Worm (Caenorhabditis elegans): ENCODE data around the gene C06E4.6.

Gene C06E4.6

DNA sequence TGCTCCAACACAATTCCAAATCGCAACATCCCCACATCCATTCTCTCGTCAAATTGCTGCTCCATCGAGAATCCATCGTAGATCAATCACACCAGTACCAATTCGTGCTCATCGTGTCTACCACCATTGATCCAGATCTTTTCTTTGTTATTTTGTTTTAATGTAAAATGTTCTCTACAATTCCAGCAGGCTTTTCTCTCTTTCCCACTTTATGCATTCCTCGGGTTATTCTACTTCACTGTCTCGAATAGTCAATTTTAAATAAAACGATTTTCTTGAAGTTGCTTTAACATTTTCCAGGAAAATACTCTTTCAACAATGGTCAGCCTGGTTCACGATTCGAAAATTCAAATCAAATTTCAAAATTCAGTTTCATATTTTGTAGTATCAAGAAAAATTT is 24.9 kb upstream of the C06E4.6 start, which contains the start of gene C06E4.1:
TSS of gene C06E4.1 (plus strand) at position 301 of the 400 bp plus-strand sequence.
- TF ChIP-seq ets-5 (GFP tag; IDR thresholded peaks at IDR 0.05), result 0 out of 2 replicates have a peak, but pooled peaks have one; percentile 11
- no peak for TF ChIP-seq lin-35 (GFP tag; optimal IDR thresholded peaks at IDR 0.05)
- TF ChIP-seq efl-1 (optimal IDR thresholded peaks at IDR 0.05), result no peak
- peak in 1 of 2 experiments; percentile 66 for TF ChIP-seq efl-1 (GFP tag; optimal IDR thresholded peaks at IDR 0.05 in 1 of 2)
- no peak for TF ChIP-seq lin-15B (tag; optimal IDR thresholded peaks at IDR 0.05)
- TF ChIP-seq ceh-63 (GFP tag; optimal IDR thresholded peaks at IDR 0.05), result no peak

DNA sequence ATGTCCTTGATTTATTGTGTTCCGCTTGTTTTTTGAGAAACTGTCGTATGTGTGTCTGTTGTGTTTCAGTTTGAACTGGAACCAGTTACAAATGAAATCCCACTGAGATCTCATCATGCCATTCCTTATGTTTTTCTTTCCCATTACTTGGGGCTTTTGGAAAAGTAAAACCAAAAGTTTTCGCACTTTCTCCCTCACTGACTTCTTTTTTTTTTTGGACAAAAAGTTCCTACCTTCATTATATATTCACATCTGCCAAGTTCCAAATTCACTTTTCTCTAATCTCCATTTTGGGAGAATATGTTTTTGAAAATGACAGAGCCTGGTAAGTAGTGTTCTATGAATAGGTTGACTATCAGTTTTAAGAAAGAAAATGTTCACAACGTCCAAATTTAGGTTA is 18.6 kb upstream of the C06E4.6 start, which contains the start of gene C06E4.2:
TSS of gene C06E4.2 (plus strand) at position 301 of the 400 bp plus-strand sequence.
- TF ChIP-seq vab-15 (tag; optimal IDR thresholded peaks at IDR 0.05) (no peak), pqm-1 (tag; optimal IDR thresholded peaks at IDR 0.05) (no peak), snu-23 (GFP tag; optimal IDR thresholded peaks at IDR 0.05) (no peak), blmp-1 (tag; optimal IDR thresholded peaks at IDR 0.05) (no peak), fkh-4 (tag; optimal IDR thresholded peaks at IDR 0.05; ENCODE audit: borderline replicate concordance) (no peak), C04F5.9 (tag; optimal IDR thresholded peaks at IDR 0.05) (no peak)

DNA sequence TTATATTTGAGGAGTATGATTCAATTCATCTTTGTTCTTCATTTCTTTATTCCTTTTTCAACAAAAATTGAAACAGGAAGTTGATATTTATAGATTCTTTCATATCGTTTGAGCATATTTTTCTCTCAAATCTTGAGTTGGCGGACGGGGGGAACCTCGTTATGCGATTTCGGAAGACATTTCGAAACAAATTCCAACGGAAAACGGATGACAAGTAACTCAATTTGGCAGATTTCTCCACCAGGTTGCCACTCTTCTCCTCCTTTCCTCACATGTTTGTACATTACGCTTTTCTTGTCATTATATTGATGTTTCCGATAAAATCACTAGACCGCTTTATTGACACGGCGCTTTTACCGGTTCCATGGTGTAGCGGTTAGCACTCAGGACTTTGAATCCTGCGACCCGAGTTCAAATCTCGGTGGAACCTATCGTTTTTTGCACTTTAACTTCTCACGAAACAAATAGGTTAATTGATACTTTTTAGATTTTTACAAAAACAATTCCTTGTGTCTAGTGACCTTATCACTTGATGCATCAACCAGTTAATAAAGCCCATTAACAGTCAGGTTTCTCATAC is 17.0 kb upstream of the C06E4.6 start:
- TF ChIP-seq snpc-4 (tag; optimal IDR thresholded peaks at IDR 0.05) (no peak), nhr-20 (tag; optimal IDR thresholded peaks at IDR 0.05) (peak; percentile 2), nhr-90 (tag; optimal IDR thresholded peaks at IDR 0.05; ENCODE audit: poor library complexity) (peak; percentile 18), efl-1 (optimal IDR thresholded peaks at IDR 0.05) (no peak), efl-1 (GFP tag; optimal IDR thresholded peaks at IDR 0.05 in 1 of 2) (peak in 1 of 2 experiments; percentile 8), ces-1 (GFP tag; optimal IDR thresholded peaks at IDR 0.05) (no peak), skn-1 (tag; optimal IDR thresholded peaks at IDR 0.05) (no peak), ama-1 (optimal IDR thresholded peaks at IDR 0.05) (no peak), lin-15B (tag; optimal IDR thresholded peaks at IDR 0.05) (no peak), lin-14 (GFP tag; optimal IDR thresholded peaks at IDR 0.05) (peak; percentile 43), nhr-47 (tag; optimal IDR thresholded peaks at IDR 0.05) (peak; percentile 11), snu-23 (GFP tag; optimal IDR thresholded peaks at IDR 0.05) (peak; percentile 27), ceh-8 (GFP tag; optimal IDR thresholded peaks at IDR 0.05) (no peak), elt-2 (tag; optimal IDR thresholded peaks at IDR 0.05) (peak; percentile 3)

DNA sequence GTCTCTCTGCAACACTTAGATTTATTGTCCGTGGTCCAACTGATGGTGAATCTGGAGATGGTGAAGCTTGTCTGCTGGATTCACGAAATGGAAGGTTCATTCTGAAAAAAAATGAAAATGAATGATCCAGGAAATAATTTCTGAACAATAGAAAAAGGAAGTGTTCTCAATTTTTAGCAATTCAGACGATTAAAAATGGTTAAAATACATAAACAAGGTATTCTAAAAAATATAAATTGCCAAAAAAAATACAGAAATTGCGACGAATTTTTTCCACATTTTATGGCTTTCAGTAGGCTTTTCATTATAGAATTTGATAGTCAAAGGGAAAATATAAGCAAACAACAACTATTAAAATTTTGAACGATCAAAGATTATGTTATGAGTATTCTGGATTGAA is 5.0 kb upstream of the C06E4.6 start, which contains the start of gene glb-2:
TSS of gene glb-2 (minus strand) at position 101 of the 400 bp plus-strand sequence.
- TF ChIP-seq nhr-12 (tag; optimal IDR thresholded peaks at IDR 0.05), result no peak
- TF ChIP-seq F16B12.6 (tag; optimal IDR thresholded peaks at IDR 0.05), result no peak
- no peak for TF ChIP-seq nhr-85 (tag)
- no peak for TF ChIP-seq skn-1 (tag; optimal IDR thresholded peaks at IDR 0.05)
- no peak for TF ChIP-seq hlh-4 (tag; optimal IDR thresholded peaks at IDR 0.05)
- TF ChIP-seq mdl-1 (tag; optimal IDR thresholded peaks at IDR 0.05), result no peak
- no peak for TF ChIP-seq fkh-10 (GFP tag; optimal IDR thresholded peaks at IDR 0.05)
- TF ChIP-seq mab-9 (GFP tag; IDR thresholded peaks at IDR 0.05), result no peak
- no peak for TF ChIP-seq C34B4.2 (tag; optimal IDR thresholded peaks at IDR 0.05)
- TF ChIP-seq lin-14 (GFP tag; optimal IDR thresholded peaks at IDR 0.05), result no peak
- no peak for TF ChIP-seq pax-3 (tag; optimal IDR thresholded peaks at IDR 0.05)
- TF ChIP-seq aly-2 (tag; optimal IDR thresholded peaks at IDR 0.05), result no peak
- no peak for TF ChIP-seq unc-130 (tag; optimal IDR thresholded peaks at IDR 0.05)
- no peak for TF ChIP-seq lin-13 (GFP tag; optimal IDR thresholded peaks at IDR 0.05)

DNA sequence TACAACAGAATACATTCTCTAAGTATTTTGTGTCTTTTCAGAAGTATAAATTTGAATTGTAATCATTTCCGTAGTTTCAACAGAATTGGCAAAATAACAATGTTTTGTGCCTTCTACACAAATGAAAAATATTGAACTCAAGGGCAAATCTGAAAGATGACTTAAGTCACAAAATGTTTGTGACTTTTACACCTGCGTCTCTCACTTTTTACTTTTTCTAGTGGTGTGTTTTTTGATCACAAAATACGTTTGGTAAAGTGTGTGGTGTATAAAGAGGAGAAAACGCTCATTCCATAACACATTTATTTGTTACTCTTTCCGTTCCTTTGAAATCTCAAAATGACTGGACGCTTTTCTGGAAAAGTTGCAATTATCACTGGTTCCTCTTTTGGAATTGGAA is 2.5 kb upstream of the C06E4.6 start, which contains the start of gene C06E4.3:
TSS of gene C06E4.3 (plus strand) at position 289 of the 400 bp plus-strand sequence.
- TF ChIP-seq ama-1 (optimal IDR thresholded peaks at IDR 0.05) (no peak), mep-1 (tag; optimal IDR thresholded peaks at IDR 0.05) (peak; percentile 25), egl-13 (tag; optimal IDR thresholded peaks at IDR 0.05) (no peak), lir-3 (tag; optimal IDR thresholded peaks at IDR 0.05; ENCODE audit: poor library complexity) (no peak), egl-27 (tag; optimal IDR thresholded peaks at IDR 0.05) (no peak), C04F5.9 (tag; optimal IDR thresholded peaks at IDR 0.05) (no peak), pag-3 (tag; optimal IDR thresholded peaks at IDR 0.05; ENCODE audit: borderline replicate concordance, insufficient read depth) (no peak), hlh-17 (GFP tag; optimal IDR thresholded peaks at IDR 0.05; ENCODE audit: borderline replicate concordance) (no peak), Y116A8C.19 (tag; optimal IDR thresholded peaks at IDR 0.05; ENCODE audit: borderline replicate concordance) (no peak), ceh-90 (tag; optimal IDR thresholded peaks at IDR 0.05) (no peak), sptf-1 (tag; optimal IDR thresholded peaks at IDR 0.05) (no peak), fkh-8 (tag; optimal IDR thresholded peaks at IDR 0.05) (peak; percentile 30), snu-23 (GFP tag; optimal IDR thresholded peaks at IDR 0.05) (peak; percentile 22), nhr-77 (tag; optimal IDR thresholded peaks at IDR 0.05) (no peak), ztf-4 (tag; optimal IDR thresholded peaks at IDR 0.05) (no peak)
